Fruit fly (Drosophila melanogaster) whole organism, prepupa: ENCODE measurements around the gene CG2680.

Source experiments
- Blimp-1 ChIP-seq: fragments of 200-800 bp; sonication (Bioruptor generic); optimal IDR thresholded peaks from 3 replicates; lab custom pipeline; 2017; ENCODE audit warnings: missing biosample characterization, missing genetic modification characterization, mild to moderate bottlenecking, moderate library complexity, missing genetic modification reagents
- CG11294 ChIP-seq: fragments of 200-800 bp; sonication (Bioruptor generic); IDR thresholded peaks from 2 replicates; pipeline ENCODE4 v1.3.6; 2022; ENCODE audit warnings: missing biosample characterization, missing genetic modification characterization
- CG15336 ChIP-seq: fragments of 200-800 bp; sonication (Bioruptor generic); IDR thresholded peaks from 2 replicates; pipeline ENCODE4 v1.3.6; 2022; ENCODE audit warnings: missing biosample characterization, missing genetic modification characterization
- CG1621 ChIP-seq: fragments of 200-800 bp; sonication (Bioruptor generic); optimal IDR thresholded peaks from 3 replicates; lab custom pipeline; 2018; ENCODE audit warnings: missing biosample characterization, mild to moderate bottlenecking, missing genetic modification characterization
- CG3032 ChIP-seq: fragments of 200-800 bp; optimal IDR thresholded peaks from 2 replicates; lab custom pipeline; 2019; ENCODE audit warnings: missing biosample characterization, mild to moderate bottlenecking, missing genetic modification characterization, moderate library complexity
- CG31627 ChIP-seq: fragments of 200-800 bp; sonication (Bioruptor generic); optimal IDR thresholded peaks from 3 replicates; lab custom pipeline; 2016; ENCODE audit warnings: missing biosample characterization, missing genetic modification characterization
- CG32006 ChIP-seq: fragments of 200-800 bp; sonication (Bioruptor generic); optimal IDR thresholded peaks from 3 replicates; lab custom pipeline; 2017; ENCODE audit warnings: missing biosample characterization, mild to moderate bottlenecking, missing genetic modification characterization
- CG34406 ChIP-seq: fragments of 200-800 bp; sonication (Bioruptor generic); optimal IDR thresholded peaks from 3 replicates; lab custom pipeline; 2016; ENCODE audit warnings: missing biosample characterization, missing genetic modification characterization
- CG3919 ChIP-seq: fragments of 200-800 bp; sonication (Bioruptor generic); optimal IDR thresholded peaks from 3 replicates; lab custom pipeline; 2016; ENCODE audit warnings: missing biosample characterization, missing genetic modification characterization
- CG6163 ChIP-seq: fragments of 200-800 bp; sonication (Bioruptor generic); IDR thresholded peaks from 3 replicates; pipeline ENCODE4 v1.3.6; 2022; ENCODE audit warnings: missing biosample characterization, missing genetic modification characterization
- CG6808 ChIP-seq: fragments of 200-800 bp; sonication (Bioruptor generic); optimal IDR thresholded peaks from 3 replicates; lab custom pipeline; 2017; ENCODE audit warnings: missing biosample characterization, missing genetic modification characterization, mild to moderate bottlenecking, moderate library complexity, missing genetic modification reagents
- CG7368 ChIP-seq: fragments of 200-800 bp; sonication (Bioruptor generic); optimal IDR thresholded peaks from 3 replicates; lab custom pipeline; 2016; ENCODE audit warnings: missing biosample characterization, missing genetic modification characterization
- CG8119 ChIP-seq: fragments of 200-800 bp; sonication (Bioruptor generic); IDR thresholded peaks from 3 replicates; pipeline ENCODE4 v1.3.6; 2022; ENCODE audit warnings: missing biosample characterization, missing genetic modification characterization
- CG9139 ChIP-seq: fragments of 200-800 bp; sonication (Bioruptor generic); optimal IDR thresholded peaks from 3 replicates; lab custom pipeline; 2017; ENCODE audit warnings: missing biosample characterization, mild to moderate bottlenecking, missing genetic modification characterization
- Eip78C ChIP-seq: fragments of 200-800 bp; sonication (Bioruptor generic); peaks from one replicate; lab custom pipeline; 2016; ENCODE audit warnings: missing biosample characterization, missing genetic modification characterization
- Eip93F ChIP-seq: fragments of 200-800 bp; sonication (Bioruptor generic); optimal IDR thresholded peaks from 2 replicates; lab custom pipeline; 2016; ENCODE audit warnings: missing biosample characterization, mild to moderate bottlenecking, missing genetic modification characterization
- Ets21C ChIP-seq: fragments of 200-800 bp; sonication (Bioruptor generic); optimal IDR thresholded peaks from 3 replicates; lab custom pipeline; 2016; ENCODE audit warnings: missing biosample characterization, missing genetic modification characterization
- Gug ChIP-seq: fragments of 200-800 bp; sonication (Bioruptor generic); IDR thresholded peaks from 2 replicates; pipeline ENCODE4 v1.3.6; 2022; ENCODE audit warnings: missing biosample characterization, missing genetic modification characterization
- Hr39 ChIP-seq: fragments of 200-800 bp; sonication (Bioruptor generic); optimal IDR thresholded peaks from 2 replicates; lab custom pipeline; 2016; ENCODE audit warnings: missing biosample characterization, missing genetic modification characterization
- Hr4 ChIP-seq: fragments of 200-800 bp; sonication (Bioruptor generic); optimal IDR thresholded peaks from 3 replicates; lab custom pipeline; 2016; ENCODE audit warnings: missing biosample characterization, missing genetic modification characterization
- Lpt ChIP-seq: fragments of 200-800 bp; sonication (Bioruptor generic); optimal IDR thresholded peaks from 3 replicates; lab custom pipeline; 2016; ENCODE audit warnings: missing biosample characterization, missing genetic modification characterization
- OdsH ChIP-seq: fragments of 200-800 bp; sonication (Bioruptor generic); optimal IDR thresholded peaks from 3 replicates; lab custom pipeline; 2016; ENCODE audit warnings: missing biosample characterization, missing genetic modification characterization
- Sox102F ChIP-seq: fragments of 200-800 bp; sonication (Bioruptor generic); optimal IDR thresholded peaks from 2 replicates; lab custom pipeline; 2016; ENCODE audit warnings: missing biosample characterization, mild to moderate bottlenecking, missing genetic modification characterization
- achi ChIP-seq: fragments of 200-800 bp; sonication (Bioruptor generic); optimal IDR thresholded peaks from 3 replicates; lab custom pipeline; 2016; ENCODE audit warnings: missing biosample characterization, missing genetic modification characterization
- acj6 ChIP-seq: fragments of 200-800 bp; sonication (Bioruptor generic); optimal IDR thresholded peaks from 3 replicates; lab custom pipeline; 2016; ENCODE audit warnings: missing biosample characterization, missing genetic modification characterization
- cyc ChIP-seq: fragments of 200-800 bp; sonication (Bioruptor generic); optimal IDR thresholded peaks from 3 replicates; lab custom pipeline; 2016; ENCODE audit warnings: missing biosample characterization, missing genetic modification characterization
- dac ChIP-seq: fragments of 200-800 bp; sonication (Bioruptor generic); optimal IDR thresholded peaks from 2 replicates; lab custom pipeline; 2017; ENCODE audit warnings: missing biosample characterization, mild to moderate bottlenecking, missing genetic modification characterization
- dsx ChIP-seq: fragments of 200-800 bp; optimal IDR thresholded peaks from 3 replicates; lab custom pipeline; 2019; ENCODE audit warnings: missing biosample characterization, mild to moderate bottlenecking, missing genetic modification characterization, moderate library complexity; ENCODE audit not compliant: poor library complexity, severe bottlenecking
- eg ChIP-seq: fragments of 200-800 bp; sonication (Bioruptor generic); IDR thresholded peaks from 3 replicates; pipeline ENCODE4 v1.3.6; 2022; ENCODE audit warnings: missing biosample characterization, missing genetic modification characterization
- fkh ChIP-seq: fragments of 200-800 bp; sonication (Bioruptor generic); optimal IDR thresholded peaks from 3 replicates; lab custom pipeline; 2017; ENCODE audit warnings: missing biosample characterization, mild to moderate bottlenecking, missing genetic modification characterization, moderate library complexity
- lz ChIP-seq: fragments of 200-800 bp; sonication (Bioruptor generic); optimal IDR thresholded peaks from 3 replicates; lab custom pipeline; 2016; ENCODE audit warnings: missing biosample characterization, missing genetic modification characterization
- net ChIP-seq: fragments of 200-800 bp; sonication (Bioruptor generic); optimal IDR thresholded peaks from 3 replicates; lab custom pipeline; 2016; ENCODE audit warnings: missing biosample characterization, missing genetic modification characterization
- pdm3 ChIP-seq: fragments of 200-800 bp; sonication (Bioruptor generic); optimal IDR thresholded peaks from 3 replicates; lab custom pipeline; 2016; ENCODE audit warnings: missing biosample characterization, missing genetic modification characterization
- salr ChIP-seq, 2 experiments: fragments of 200-800 bp; sonication (Bioruptor generic); optimal IDR thresholded peaks; 3 replicates each; lab custom pipeline; 2016 to 2018; ENCODE audit warnings: missing biosample characterization in 2 of 2, missing genetic modification characterization in 2 of 2, mild to moderate bottlenecking in 1 of 2
- ss ChIP-seq, 2 experiments: fragments of 200-800 bp; sonication (Bioruptor generic); optimal IDR thresholded peaks; 2 replicates in 1 of 2; 3 replicates in 1 of 2; lab custom pipeline; 2017 to 2018; ENCODE audit warnings: mild to moderate bottlenecking in 2 of 2, missing biosample characterization in 2 of 2, missing genetic modification characterization in 2 of 2, moderate library complexity in 1 of 2
- svp ChIP-seq: fragments of 200-800 bp; sonication (Bioruptor generic); peaks from one replicate; lab custom pipeline; 2016; ENCODE audit warnings: missing biosample characterization, missing genetic modification characterization
- topi ChIP-seq: fragments of 200-800 bp; sonication (Bioruptor generic); optimal IDR thresholded peaks from 3 replicates; lab custom pipeline; 2016; ENCODE audit warnings: missing biosample characterization, missing genetic modification characterization

CG2680 gene

DNA sequence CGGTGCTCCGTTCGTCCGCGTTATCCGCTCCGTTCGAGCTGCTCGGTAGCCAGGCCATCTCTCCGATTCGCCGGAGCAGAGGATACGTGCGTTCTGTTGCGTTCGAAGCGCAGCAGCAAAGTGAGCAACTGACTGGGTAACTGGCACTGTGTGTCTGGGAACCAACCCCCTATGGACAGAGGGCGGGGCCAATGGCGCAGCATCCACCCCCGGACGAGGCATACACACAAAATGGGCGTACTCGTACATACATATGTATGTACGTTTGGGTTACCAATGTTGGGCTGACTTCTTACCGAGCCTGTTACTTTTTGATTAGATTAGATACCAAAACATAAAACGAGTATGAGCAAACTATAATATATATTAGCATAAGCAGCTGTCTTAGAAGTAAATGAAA is 25.6 kb downstream of the CG2680 start, which contains the start of gene HLH3B:
Gene HLH3B, minus strand, starts transcription at position 123 of the 400 bp plus-strand sequence.
- TF ChIP-seq cyc (GFP tag; lab: Kevin White, UChicago) (no peak), dsx (no peak), acj6 (GFP tag; lab: Kevin White, UChicago) (no peak), Gug (no peak), OdsH (GFP tag; lab: Kevin White, UChicago) (no peak), CG11294 (no peak), CG6163 (GFP tag; lab: Robert Waterston, UW) (no peak), salr (GFP tag; optimal IDR thresholded peaks at IDR 0.05; lab: Kevin White, UChicago) (no peak), CG9139 (GFP tag; lab: Kevin White, UChicago) (no peak), eg (GFP tag; lab: Robert Waterston, UW) (no peak), Lpt (GFP tag; lab: Kevin White, UChicago) (no peak), CG3919 (no peak), Eip93F (GFP tag; lab: Kevin White, UChicago) (no peak), CG34406 (GFP tag; lab: Kevin White, UChicago) (no peak), net (GFP tag; lab: Kevin White, UChicago) (no peak), Hr39 (GFP tag; lab: Kevin White, UChicago) (no peak)

DNA sequence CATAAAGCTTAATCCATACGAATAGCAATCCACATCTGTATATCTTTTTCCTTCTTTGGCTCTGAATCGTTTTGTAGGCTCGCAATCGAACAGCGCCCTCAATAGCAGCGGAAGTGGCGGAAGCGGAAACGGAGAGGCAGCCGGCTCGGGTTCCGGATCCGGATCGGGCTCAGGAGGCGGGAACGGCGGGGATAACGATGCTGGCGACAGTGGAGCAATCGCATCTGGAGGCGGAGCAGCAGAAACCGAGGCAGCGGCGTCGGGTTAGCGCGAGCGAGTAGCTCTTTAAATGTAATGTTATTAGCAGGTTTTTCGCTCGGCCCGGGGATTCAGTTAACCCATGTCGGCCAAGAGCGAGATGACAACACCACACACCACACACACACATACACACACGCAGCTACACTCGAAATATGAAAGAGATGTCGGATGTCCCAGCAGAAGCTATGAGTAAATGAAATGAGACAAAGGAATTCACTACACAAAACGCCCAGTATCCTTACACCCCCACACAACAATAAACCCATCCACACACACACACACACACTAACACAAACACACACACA is 30.1 kb downstream of the CG2680 start:
- TF ChIP-seq CG32006 (GFP tag; lab: Kevin White, UChicago) (no peak), ss (GFP tag; optimal IDR thresholded peaks at IDR 0.05; lab: Kevin White, UChicago) (peak in 1 of 2 experiments; percentile 8), CG11294 (no peak), Eip78C (GFP tag; lab: Kevin White, UChicago) (peak; percentile 57)

DNA sequence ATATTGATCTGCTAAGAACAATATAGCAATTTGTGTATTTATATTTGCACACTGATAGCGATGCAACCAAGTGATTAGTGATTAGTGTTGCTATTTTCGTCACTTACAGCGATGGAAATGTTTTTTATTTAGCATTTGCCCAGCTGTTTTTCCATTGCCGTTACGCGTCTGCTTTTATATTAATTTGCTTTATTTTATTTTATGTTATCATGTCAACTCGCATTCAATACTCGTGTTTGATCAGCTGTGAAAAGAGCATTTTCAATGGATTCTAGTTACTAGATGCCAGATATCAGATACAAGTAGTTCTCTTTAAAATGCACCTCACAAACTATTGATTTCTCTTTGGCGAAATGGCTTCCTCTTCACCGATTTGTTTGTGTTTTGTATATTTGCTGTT is 43.8 kb downstream of the CG2680 start:
- TF ChIP-seq fkh (GFP tag; lab: Kevin White, UChicago): peak; percentile 55
- TF ChIP-seq CG7368 (GFP tag; lab: Kevin White, UChicago): no peak

DNA sequence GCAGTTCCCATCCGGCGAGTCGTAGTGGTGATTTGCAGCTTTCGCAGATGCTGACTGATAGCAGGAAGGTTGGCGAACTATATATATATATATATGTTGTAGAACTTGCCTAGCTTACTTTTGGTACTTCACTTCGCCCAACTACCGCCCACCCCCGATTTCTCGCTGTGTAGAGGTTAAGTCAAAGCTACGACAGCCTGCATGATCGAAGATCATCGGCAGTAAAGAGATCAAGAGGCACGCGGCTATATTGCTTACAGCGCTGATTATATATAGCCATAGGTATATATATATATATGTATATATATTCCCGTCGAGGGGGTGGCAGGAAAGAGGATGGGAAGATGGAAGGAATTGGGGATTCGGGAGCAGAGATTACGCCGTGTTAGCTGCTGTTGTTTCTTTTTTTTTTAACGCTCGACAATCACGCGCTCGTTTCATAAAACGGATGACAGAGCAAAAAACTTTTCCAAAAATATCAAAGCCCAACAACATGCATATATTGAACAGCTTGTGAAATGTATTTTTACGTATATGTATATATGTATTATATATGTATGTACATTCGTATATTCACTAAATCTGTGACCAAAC is 44.6 kb downstream of the CG2680 start:
- TF ChIP-seq svp (peak; percentile 96), CG3919 (no peak)

DNA sequence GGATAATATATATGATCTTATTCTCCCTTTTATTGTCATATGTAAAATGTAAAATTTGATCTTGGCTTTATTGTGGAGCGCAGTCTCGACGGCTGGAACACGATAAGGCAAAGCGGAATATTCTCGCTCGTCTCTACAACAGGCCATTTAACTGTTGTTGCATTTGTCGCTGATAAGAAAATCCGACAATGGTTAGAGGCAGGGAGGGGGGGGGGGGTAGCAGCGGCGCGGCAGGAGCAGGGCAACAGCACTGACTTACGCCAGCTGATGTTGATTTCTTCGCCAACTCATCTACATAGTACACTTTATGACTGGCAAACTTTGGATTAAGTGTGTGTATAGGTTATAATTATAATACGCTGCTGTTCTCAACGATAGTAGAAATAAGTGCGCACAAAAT is 45.5 kb downstream of the CG2680 start:
- TF ChIP-seq achi (GFP tag; lab: Kevin White, UChicago) (no peak), net (GFP tag; lab: Kevin White, UChicago) (no peak), svp (peak; percentile 51), topi (GFP tag; lab: Kevin White, UChicago) (no peak), fkh (GFP tag; lab: Kevin White, UChicago) (peak; percentile 25), OdsH (GFP tag; lab: Kevin White, UChicago) (no peak), pdm3 (no peak), Eip78C (GFP tag; lab: Kevin White, UChicago) (peak; percentile 28), CG3032 (tag; lab: Kevin White, UChicago) (no peak), CG34406 (GFP tag; lab: Kevin White, UChicago) (no peak), Sox102F (GFP tag; lab: Kevin White, UChicago) (no peak)

DNA sequence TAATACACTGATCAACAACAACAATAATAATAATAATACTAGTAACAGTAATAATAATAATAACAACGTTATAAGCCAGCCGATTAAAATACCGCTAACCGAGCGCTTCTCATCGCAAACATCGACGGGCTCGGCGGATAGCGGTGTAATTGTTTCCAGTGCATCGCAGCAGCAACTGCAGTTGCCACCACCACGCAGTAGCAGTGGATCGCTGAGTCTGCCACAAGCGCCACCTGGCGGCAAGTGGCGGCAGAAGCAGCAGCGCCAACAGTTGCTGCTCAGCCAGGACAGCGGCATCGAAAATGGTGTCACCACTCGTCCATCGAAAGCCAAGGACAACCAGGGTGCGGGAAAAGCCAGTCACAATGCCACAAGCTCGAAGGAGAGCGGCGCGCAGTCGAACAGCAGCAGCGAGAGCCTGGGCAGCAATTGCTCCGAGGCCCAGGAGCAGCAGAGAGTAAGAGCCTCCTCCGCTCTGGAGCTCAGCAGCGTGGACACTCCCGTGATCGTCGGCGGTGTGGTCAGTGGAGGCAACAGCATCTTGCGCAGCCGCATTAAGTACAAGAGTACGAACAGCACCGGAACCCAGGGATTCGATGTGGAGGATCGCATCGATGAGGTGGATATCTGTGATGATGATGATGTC is 47.7 kb downstream of the CG2680 start:
- TF ChIP-seq Sox102F (GFP tag; lab: Kevin White, UChicago): no peak
- TF ChIP-seq pdm3: peak; percentile 19
- TF ChIP-seq lz (GFP tag; lab: Kevin White, UChicago): no peak
- TF ChIP-seq Lpt (GFP tag; lab: Kevin White, UChicago): no peak
- TF ChIP-seq Eip93F (GFP tag; lab: Kevin White, UChicago): no peak
- TF ChIP-seq Ets21C (GFP tag; lab: Kevin White, UChicago): no peak
- peak; percentile 3 for TF ChIP-seq achi (GFP tag; lab: Kevin White, UChicago)
- TF ChIP-seq CG8119 (GFP tag; lab: Robert Waterston, UW): peak; percentile 42; the same call in 2 of the 3 replicates
- no peak for TF ChIP-seq dac
- peak; percentile 51 for TF ChIP-seq CG32006 (GFP tag; lab: Kevin White, UChicago)
- TF ChIP-seq salr (GFP tag; optimal IDR thresholded peaks at IDR 0.05; lab: Kevin White, UChicago): peak in 1 of 2 experiments; percentile 2
- peak; percentile 73 for TF ChIP-seq CG6163 (GFP tag; lab: Robert Waterston, UW)
- TF ChIP-seq CG31627: no peak
- peak; percentile 3 for TF ChIP-seq Blimp-1 (GFP tag; lab: Kevin White, UChicago)
- TF ChIP-seq CG3032 (tag; lab: Kevin White, UChicago): peak; percentile 7
- peak; percentile 53; the same call in 2 of the 3 replicates for TF ChIP-seq eg (GFP tag; lab: Robert Waterston, UW)
- peak; percentile 23 to 48 for TF ChIP-seq ss (GFP tag; optimal IDR thresholded peaks at IDR 0.05; lab: Kevin White, UChicago)
- TF ChIP-seq Hr4 (GFP tag; lab: Kevin White, UChicago): peak; percentile 25
- TF ChIP-seq CG1621 (tag; lab: Kevin White, UChicago): peak; percentile 24
- TF ChIP-seq CG15336 (GFP tag; lab: Robert Waterston, UW): peak; percentile 46
- no peak for TF ChIP-seq CG7368 (GFP tag; lab: Kevin White, UChicago)
- TF ChIP-seq CG6808 (GFP tag; lab: Kevin White, UChicago): peak; percentile 31
- TF ChIP-seq svp: peak; percentile 51
